Worm (Caenorhabditis elegans) whole organism, L2 larva: ENCODE data around the gene C54C6.5.

ENCODE experiments used
- fos-1 ChIP-seq: fragments of 150-350 bp; optimal IDR thresholded peaks from 2 replicates; lab custom pipeline; 2014; ENCODE audit warnings: missing biosample characterization, missing genetic modification characterization
- mab-5 ChIP-seq: fragments of 150-350 bp; optimal IDR thresholded peaks from 2 replicates; lab custom pipeline; 2014; ENCODE audit warnings: missing biosample characterization, missing genetic modification characterization
- nhr-10 ChIP-seq: sonication (generic microtip); optimal IDR thresholded peaks from 2 replicates; lab custom pipeline; 2017; ENCODE audit warnings: missing biosample characterization, missing genetic modification characterization
- unc-39 ChIP-seq: fragments of 150-350 bp; optimal IDR thresholded peaks from 2 replicates; lab custom pipeline; 2014; ENCODE audit warnings: missing biosample characterization, missing genetic modification characterization

ce11 chrIII:3541093-3541492 lies 8.6 kb downstream of the C54C6.5 start:
- TF ChIP-seq fos-1 = no peak
- TF ChIP-seq mab-5 (tag; lab: Kevin White, UChicago) = no peak
- no peak for TF ChIP-seq nhr-10 (tag; lab: Kevin White, UChicago)
- TF ChIP-seq unc-39 (tag; lab: Kevin White, UChicago) = no peak
